Worm (Caenorhabditis elegans) whole organism, midembryonic: ENCODE data around the gene K06G5.1.

ENCODE experiments used
- T22C8.4 ChIP-seq: fragments of 200-800 bp; sonication (Bioruptor generic); IDR thresholded peaks from 2 replicates; pipeline ENCODE4 v1.3.6; 2022; ENCODE audit warnings: missing genetic modification characterization, missing compliant biosample characterization
- cog-1 ChIP-seq: sonication (generic microtip); optimal IDR thresholded peaks from 2 replicates; lab custom pipeline; 2016; ENCODE audit warnings: missing genetic modification characterization, missing compliant biosample characterization
- flt-1 ChIP-seq: fragments of 200-800 bp; sonication (Bioruptor generic); IDR thresholded peaks from 2 replicates; pipeline ENCODE4 v1.3.6; 2022; ENCODE audit warnings: missing genetic modification characterization, missing compliant biosample characterization
- klf-2 ChIP-seq: fragments of 200-800 bp; sonication (Bioruptor generic); conservative IDR thresholded peaks from 2 replicates; pipeline ENCODE4 v1.3.6; 2022; ENCODE audit warnings: missing genetic modification reagents, missing genetic modification characterization, missing compliant biosample characterization
- med-1 ChIP-seq: sonication (generic microtip); optimal IDR thresholded peaks from 2 replicates; lab custom pipeline; 2017; ENCODE audit warnings: missing genetic modification characterization, mild to moderate bottlenecking, missing compliant biosample characterization, antibody characterized with exemption, missing genetic modification reagents; ENCODE audit not compliant: insufficient read depth
- ref-1 ChIP-seq: fragments of 200-800 bp; sonication (Bioruptor generic); conservative IDR thresholded peaks from 2 replicates; pipeline ENCODE4 v1.3.6; 2022; ENCODE audit warnings: missing genetic modification reagents, missing genetic modification characterization, missing compliant biosample characterization
- tab-1 ChIP-seq: fragments of 200-800 bp; sonication (Bioruptor generic); IDR thresholded peaks from 2 replicates; pipeline ENCODE4 v1.3.6; 2022; ENCODE audit warnings: missing genetic modification characterization, missing compliant biosample characterization
- ztf-23 ChIP-seq: fragments of 200-800 bp; sonication (Bioruptor generic); IDR thresholded peaks from 2 replicates; pipeline ENCODE4 v1.3.6; 2022; ENCODE audit warnings: missing genetic modification reagents, missing genetic modification characterization, missing compliant biosample characterization
- ztf-29 ChIP-seq: fragments of 200-800 bp; sonication (Bioruptor generic); IDR thresholded peaks from 2 replicates; pipeline ENCODE4 v1.3.6; 2022; ENCODE audit warnings: missing genetic modification reagents, missing genetic modification characterization, missing compliant biosample characterization

- TF ChIP-seq cog-1 (tag; lab: Kevin White, UChicago) = no peak
- TF ChIP-seq ztf-23 (GFP tag; lab: Robert Waterston, UW) = no peak
- no peak for TF ChIP-seq ztf-29 (GFP tag; lab: Robert Waterston, UW)
- no peak for TF ChIP-seq tab-1 (GFP tag; lab: Robert Waterston, UW)
- no peak for TF ChIP-seq med-1 (GFP tag; lab: Kevin White, UChicago)
- no peak for TF ChIP-seq T22C8.4 (GFP tag; lab: Robert Waterston, UW)
- no peak for TF ChIP-seq flt-1 (GFP tag; lab: Robert Waterston, UW)
- no peak for TF ChIP-seq klf-2
- no peak for TF ChIP-seq ref-1
These were observed 49.6 kb upstream of the K06G5.1 start for ce11 chrX:14165156-14165555.
